Worm (Caenorhabditis elegans) whole organism, L2 larva: ENCODE data around the gene F42G2.7.

Source experiments
- nhr-11 ChIP-seq: fragments of 150-350 bp; optimal IDR thresholded peaks from 2 replicates; lab custom pipeline; 2014; ENCODE audit warnings: missing biosample characterization, missing genetic modification characterization
- unc-55 ChIP-seq: fragments of 150-350 bp; sonication (generic microtip); optimal IDR thresholded peaks from 3 replicates; lab custom pipeline; 2014; ENCODE audit warnings: missing biosample characterization, missing genetic modification reagents, missing genetic modification characterization
- zag-1 ChIP-seq: fragments of 150-350 bp; optimal IDR thresholded peaks from 2 replicates; lab custom pipeline; 2014; ENCODE audit warnings: missing biosample characterization, missing genetic modification characterization
- ztf-11 ChIP-seq: sonication (generic microtip); optimal IDR thresholded peaks from 2 replicates; lab custom pipeline; 2017; ENCODE audit warnings: missing biosample characterization, missing genetic modification characterization

- TF ChIP-seq zag-1 (tag; lab: Kevin White, UChicago) (no peak), ztf-11 (no peak), unc-55 (no peak), nhr-11 (tag; lab: Kevin White, UChicago) (no peak)
Measured at ce11 chrII:2399810-2400209, 18.1 kb upstream of the F42G2.7 start.
